Fruit fly (Drosophila melanogaster): Measurements from ENCODE around the gene CG3081.
A peak's percentile ranks its signal among the peaks of the same experiment; 100 is the strongest.

Gene CG3081

DNA sequence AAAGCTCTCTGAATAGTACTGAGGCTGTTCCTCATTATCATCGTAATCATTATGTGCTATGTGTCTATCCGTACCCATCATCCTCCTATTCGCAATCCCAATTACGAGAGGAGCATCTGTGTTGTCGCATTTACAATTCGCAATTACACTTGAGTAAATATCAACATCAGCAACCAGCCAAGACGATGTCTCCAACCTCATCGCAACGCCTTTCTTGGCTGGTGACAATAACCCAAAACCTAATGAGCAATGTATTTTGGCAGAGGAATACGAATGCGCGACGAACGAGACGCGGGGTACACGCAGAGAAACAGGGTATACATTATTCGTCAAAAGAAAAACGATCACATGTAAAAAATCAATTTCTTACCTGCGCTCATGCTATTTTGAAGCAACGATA, 33.3 kb downstream of the CG3081 start (continued):
- TF ChIP-seq HHEX (GFP tag; optimal IDR thresholded peaks at IDR 0.05), result peak; percentile 43
- TF ChIP-seq CG12071 (GFP tag; optimal IDR thresholded peaks at IDR 0.05), result peak; percentile 57
- peak; percentile 48 for TF ChIP-seq B-H2 (GFP tag; optimal IDR thresholded peaks at IDR 0.05)
- TF ChIP-seq pum (GFP tag; optimal IDR thresholded peaks at IDR 0.05), result no peak
- peak; percentile 48 for TF ChIP-seq Fer3 (tag; optimal IDR thresholded peaks at IDR 0.05)
- no peak for TF ChIP-seq ken (GFP tag; IDR thresholded peaks at IDR 0.05)
- no peak for TF ChIP-seq Trl (optimal IDR thresholded peaks at IDR 0.05)
- TF ChIP-seq Trl (GFP tag; optimal IDR thresholded peaks at IDR 0.05), result peak; percentile 28
- peak; percentile 58 for TF ChIP-seq CG12769 (tag; optimal IDR thresholded peaks at IDR 0.05)
- TF ChIP-seq CG7786 (GFP tag; optimal IDR thresholded peaks at IDR 0.05), result peak; percentile 18
- peak; percentile 19 for TF ChIP-seq Hand (GFP tag; optimal IDR thresholded peaks at IDR 0.05)
- no peak for TF ChIP-seq Neu2 (GFP tag; optimal IDR thresholded peaks at IDR 0.05; ENCODE audit: borderline replicate concordance)
- peak; percentile 93 for TF ChIP-seq lbe (GFP tag; optimal IDR thresholded peaks at IDR 0.05)
- peak; percentile 17 for TF ChIP-seq CG33213 (GFP tag; optimal IDR thresholded peaks at IDR 0.05)
- TF ChIP-seq caup (GFP tag; optimal IDR thresholded peaks at IDR 0.05; ENCODE audit: severe bottlenecking), result peak; percentile 63
- TF ChIP-seq cwo (GFP tag; optimal IDR thresholded peaks at IDR 0.05), result peak; percentile 19
- peak; percentile 34 for TF ChIP-seq PHDP (tag; optimal IDR thresholded peaks at IDR 0.05)
- peak; percentile 46 for TF ChIP-seq CG10209 (GFP tag; optimal IDR thresholded peaks at IDR 0.05)
- peak; percentile 69 for TF ChIP-seq Hmr (GFP tag; optimal IDR thresholded peaks at IDR 0.05)
- TF ChIP-seq Sox102F (GFP tag; optimal IDR thresholded peaks at IDR 0.05), result peak; percentile 8
- peak; percentile 57 for TF ChIP-seq BtbVII (GFP tag; optimal IDR thresholded peaks at IDR 0.05)
- no peak for TF ChIP-seq vfl (GFP tag; optimal IDR thresholded peaks at IDR 0.05)
- peak; percentile 55 for TF ChIP-seq CG15514 (GFP tag; optimal IDR thresholded peaks at IDR 0.05)
- TF ChIP-seq ATbp (GFP tag; optimal IDR thresholded peaks at IDR 0.05), result peak; percentile 67
- peak; percentile 46 for TF ChIP-seq pho (GFP tag; optimal IDR thresholded peaks at IDR 0.05)
- 0 out of 3 replicates have a peak, but pooled peaks have one; percentile 12 for TF ChIP-seq CG14050 (GFP tag; IDR thresholded peaks at IDR 0.05)
- TF ChIP-seq sim (GFP tag; IDR thresholded peaks at IDR 0.05), result 0 out of 2 replicates have a peak, but pooled peaks have one; percentile 17
- 0 out of 2 replicates have a peak, but pooled peaks have one; percentile 9 for TF ChIP-seq ara (GFP tag; IDR thresholded peaks at IDR 0.05)
- TF ChIP-seq otp (GFP tag; IDR thresholded peaks at IDR 0.05), result 0 out of 3 replicates have a peak, but pooled peaks have one; percentile 22
- TF ChIP-seq CG1647 (GFP tag; optimal IDR thresholded peaks at IDR 0.05), result peak; percentile 28
- peak; percentile 16 for TF ChIP-seq CG3407 (GFP tag; optimal IDR thresholded peaks at IDR 0.05)
- TF ChIP-seq CG13894 (tag; optimal IDR thresholded peaks at IDR 0.05), result peak; percentile 39
- TF ChIP-seq luna (GFP tag; optimal IDR thresholded peaks at IDR 0.05), result peak; percentile 3
- no peak for TF ChIP-seq esg (GFP tag; conservative IDR thresholded peaks at IDR 0.05)
- TF ChIP-seq tio (GFP tag; optimal IDR thresholded peaks at IDR 0.05), result peak; percentile 11
- peak; percentile 62 for TF ChIP-seq CG3281 (GFP tag; optimal IDR thresholded peaks at IDR 0.05)
- peak; percentile 8 for TF ChIP-seq zf30C (GFP tag; optimal IDR thresholded peaks at IDR 0.05)
- TF ChIP-seq CG2120 (GFP tag; optimal IDR thresholded peaks at IDR 0.05), result peak; percentile 64
- TF ChIP-seq CG1603 (tag; optimal IDR thresholded peaks at IDR 0.05), result peak; percentile 3
- peak; percentile 18 for TF ChIP-seq eyg (GFP tag; optimal IDR thresholded peaks at IDR 0.05)
- TF ChIP-seq Xrp1 (GFP tag; IDR thresholded peaks at IDR 0.05), result 0 out of 2 replicates have a peak, but pooled peaks have one; percentile 9
- TF ChIP-seq Fer1 (GFP tag; optimal IDR thresholded peaks at IDR 0.05), result peak; percentile 59
- no peak for TF ChIP-seq CG6272 (GFP tag; IDR thresholded peaks at IDR 0.05)
- TF ChIP-seq corto (GFP tag; optimal IDR thresholded peaks at IDR 0.05), result no peak
- TF ChIP-seq her (GFP tag; optimal IDR thresholded peaks at IDR 0.05), result peak; percentile 27
- peak; percentile 35 for TF ChIP-seq HLH54F (GFP tag; optimal IDR thresholded peaks at IDR 0.05)
- peak; percentile 8 for TF ChIP-seq Sox100B (GFP tag; optimal IDR thresholded peaks at IDR 0.05)
- TF ChIP-seq Meics (GFP tag; optimal IDR thresholded peaks at IDR 0.05), result peak; percentile 44
- TF ChIP-seq NC2α (GFP tag; optimal IDR thresholded peaks at IDR 0.05), result no peak
- peak; percentile 5 for TF ChIP-seq CG12659 (GFP tag; optimal IDR thresholded peaks at IDR 0.05)

Measured in whole organism, embryonic.